Worm (Caenorhabditis elegans) whole organism, L4 larva: ENCODE data around the gene ceh-88.
A peak's percentile ranks its signal among the peaks of the same experiment; 100 is the strongest.

ENCODE experiments used
- F44E2.7 ChIP-seq: fragments of 200-800 bp; sonication (Bioruptor generic); IDR thresholded peaks from 2 replicates; pipeline ENCODE4 v2.1.2; 2022; ENCODE audit warnings: missing genetic modification characterization, missing compliant biosample characterization
- Y48G9A.11 ChIP-seq: fragments of 200-800 bp; sonication (Bioruptor generic); IDR thresholded peaks from 2 replicates; pipeline ENCODE4 v1.3.6; 2022; ENCODE audit warnings: missing genetic modification reagents, missing genetic modification characterization, missing compliant biosample characterization
- Y75B8A.6 ChIP-seq: fragments of 200-800 bp; sonication (Bioruptor generic); IDR thresholded peaks from 2 replicates; pipeline ENCODE4 v1.3.6; 2022; ENCODE audit warnings: missing genetic modification reagents, missing genetic modification characterization, missing compliant biosample characterization
- aha-1 ChIP-seq: fragments of 150-350 bp; peaks from one replicate; lab custom pipeline; 2014; ENCODE audit warnings: missing biosample characterization, missing genetic modification characterization
- ceh-20 ChIP-seq: fragments of 200-800 bp; sonication (Bioruptor generic); IDR thresholded peaks from 2 replicates; pipeline ENCODE4 v1.3.6; 2022; ENCODE audit warnings: missing genetic modification reagents, missing genetic modification characterization, missing compliant biosample characterization
- ceh-62 ChIP-seq: sonication (generic microtip); optimal IDR thresholded peaks from 2 replicates; lab custom pipeline; 2017; ENCODE audit warnings: missing biosample characterization, missing genetic modification characterization
- cey-2 ChIP-seq: sonication (generic microtip); optimal IDR thresholded peaks from 3 replicates; lab custom pipeline; 2017; ENCODE audit warnings: missing genetic modification characterization, mild to moderate bottlenecking, missing compliant biosample characterization, antibody characterized with exemption, borderline replicate concordance; ENCODE audit not compliant: insufficient read depth
- ctbp-1 ChIP-seq: fragments of 200-800 bp; sonication (Bioruptor generic); IDR thresholded peaks from 2 replicates; pipeline ENCODE4 v1.3.6; 2022; ENCODE audit warnings: missing genetic modification reagents, missing genetic modification characterization, missing compliant biosample characterization
- daf-12 ChIP-seq: fragments of 150-350 bp; optimal IDR thresholded peaks from 2 replicates; lab custom pipeline; 2014; ENCODE audit warnings: missing biosample characterization, missing genetic modification reagents, missing genetic modification characterization
- daf-16 ChIP-seq, 3 experiments: sonication (generic microtip); optimal IDR thresholded peaks; 2 replicates each; lab custom pipeline; 2016 to 2017; ENCODE audit warnings: missing genetic modification characterization in 3 of 3, missing genetic modification reagents in 3 of 3, mild to moderate bottlenecking in 2 of 3, missing compliant biosample characterization in 2 of 3, missing biosample characterization in 1 of 3, moderate library complexity in 1 of 3
- daf-8 ChIP-seq: fragments of 200-800 bp; sonication (Bioruptor generic); IDR thresholded peaks from 2 replicates; pipeline ENCODE4 v1.3.6; 2022; ENCODE audit warnings: missing genetic modification characterization, missing compliant biosample characterization
- dmd-6 ChIP-seq: fragments of 200-800 bp; sonication (Bioruptor generic); IDR thresholded peaks from 2 replicates; pipeline ENCODE4 v1.3.6; 2022; ENCODE audit warnings: missing genetic modification reagents, missing genetic modification characterization, missing compliant biosample characterization
- dpl-1 ChIP-seq: fragments of 150-350 bp; optimal IDR thresholded peaks from 2 replicates; lab custom pipeline; 2014; ENCODE audit warnings: missing biosample characterization, missing genetic modification reagents, missing genetic modification characterization
- dve-1 ChIP-seq: sonication (generic microtip); optimal IDR thresholded peaks from 2 replicates; lab custom pipeline; 2017; ENCODE audit warnings: antibody characterized with exemption, mild to moderate bottlenecking, missing genetic modification characterization, missing compliant biosample characterization; ENCODE audit not compliant: insufficient read depth
- egl-27 ChIP-seq: sonication (generic microtip); optimal IDR thresholded peaks from 3 replicates; lab custom pipeline; 2017; ENCODE audit warnings: missing biosample characterization, missing genetic modification reagents, missing genetic modification characterization
- hif-1 ChIP-seq, 2 experiments: sonication (generic microtip); optimal IDR thresholded peaks; 2 replicates each; lab custom pipeline; 2016 to 2017; ENCODE audit warnings: missing compliant biosample characterization in 2 of 2, missing genetic modification characterization in 2 of 2, missing genetic modification reagents in 2 of 2, missing genotype in 2 of 2, mild to moderate bottlenecking in 1 of 2
- hlh-11 ChIP-seq: fragments of 200-800 bp; sonication (Bioruptor generic); optimal IDR thresholded peaks from 2 replicates; lab custom pipeline; 2018; ENCODE audit warnings: mild to moderate bottlenecking, missing genetic modification characterization, missing compliant biosample characterization
- lin-38 ChIP-seq: fragments of 200-800 bp; sonication (Bioruptor generic); IDR thresholded peaks from 2 replicates; pipeline ENCODE4 v1.3.6; 2022; ENCODE audit warnings: missing genetic modification reagents, missing genetic modification characterization, missing compliant biosample characterization
- lir-3 ChIP-seq: sonication (generic microtip); optimal IDR thresholded peaks from 2 replicates; lab custom pipeline; 2016; ENCODE audit warnings: mild to moderate bottlenecking, missing genetic modification characterization, missing compliant biosample characterization
- lsy-2 ChIP-seq, 2 experiments: fragments of 150-350 bp in 1 of 2; sonication (generic microtip) in 1 of 2; optimal IDR thresholded peaks; 2 replicates each; lab custom pipeline; 2014 to 2017; ENCODE audit warnings: missing biosample characterization in 2 of 2, missing genetic modification characterization in 2 of 2
- madf-5 ChIP-seq, 2 experiments: fragments of 200-800 bp; sonication (Bioruptor generic); IDR thresholded peaks; 2 replicates each; pipeline ENCODE4 v1.3.6; 2022; ENCODE audit warnings: missing compliant biosample characterization in 2 of 2, missing genetic modification characterization in 2 of 2
- mdl-1 ChIP-seq, 2 experiments: fragments of 150-350 bp in 1 of 2; sonication (generic microtip) in 1 of 2; optimal IDR thresholded peaks; 2 replicates each; lab custom pipeline; 2014 to 2017; ENCODE audit warnings: missing biosample characterization in 2 of 2, missing genetic modification characterization in 2 of 2
- mep-1 ChIP-seq: fragments of 150-350 bp; sonication (generic microtip); optimal IDR thresholded peaks from 3 replicates; lab custom pipeline; 2014; ENCODE audit warnings: missing biosample characterization, missing genetic modification characterization
- mes-2 ChIP-seq: sonication (generic microtip); optimal IDR thresholded peaks from 2 replicates; lab custom pipeline; 2016; ENCODE audit warnings: missing genotype, mild to moderate bottlenecking, missing genetic modification characterization, missing compliant biosample characterization; ENCODE audit not compliant: poor library complexity, severe bottlenecking
- mxl-2 ChIP-seq: fragments of 200-800 bp; sonication (Bioruptor generic); conservative IDR thresholded peaks from 2 replicates; pipeline ENCODE4 v1.3.6; 2022; ENCODE audit warnings: missing genetic modification reagents, missing genetic modification characterization, missing compliant biosample characterization
- mxl-3 ChIP-seq: fragments of 200-800 bp; sonication (Bioruptor generic); optimal IDR thresholded peaks from 2 replicates; lab custom pipeline; 2018; ENCODE audit warnings: mild to moderate bottlenecking, missing genetic modification characterization, missing compliant biosample characterization
- nhr-28 ChIP-seq: fragments of 150-350 bp; optimal IDR thresholded peaks from 2 replicates; lab custom pipeline; 2014; ENCODE audit warnings: missing biosample characterization, missing genetic modification characterization
- rbr-2 ChIP-seq: sonication (generic microtip); optimal IDR thresholded peaks from 2 replicates; lab custom pipeline; 2016; ENCODE audit warnings: missing genotype, missing genetic modification characterization, missing compliant biosample characterization
- snpc-1.2 ChIP-seq: fragments of 200-800 bp; sonication (Bioruptor generic); IDR thresholded peaks from 2 replicates; pipeline ENCODE4 v1.3.6; 2022; ENCODE audit warnings: missing genetic modification reagents, missing genetic modification characterization, missing compliant biosample characterization
- tra-1 ChIP-seq: fragments of 200-800 bp; sonication (Bioruptor generic); IDR thresholded peaks from 2 replicates; pipeline ENCODE4 v1.3.6; 2022; ENCODE audit warnings: missing genetic modification reagents, missing genetic modification characterization, missing compliant biosample characterization
- unc-62 ChIP-seq, 3 experiments: fragments of 150-350 bp in 1 of 3; sonication (generic microtip); optimal IDR thresholded peaks in 2 of 3; peaks in 1 of 3; 1 replicate in 1 of 3; 2 replicates in 2 of 3; lab custom pipeline; 2014 to 2017; ENCODE audit warnings: missing biosample characterization in 3 of 3, missing genetic modification characterization in 3 of 3, missing genetic modification reagents in 3 of 3, missing genotype in 1 of 3
- zfp-3 ChIP-seq: fragments of 200-800 bp; sonication (Bioruptor generic); conservative IDR thresholded peaks from 2 replicates; pipeline ENCODE4 v1.3.6; 2022; ENCODE audit warnings: missing genetic modification reagents, missing genetic modification characterization, missing compliant biosample characterization
- zip-2 ChIP-seq: fragments of 150-350 bp; optimal IDR thresholded peaks from 2 replicates; lab custom pipeline; 2014; ENCODE audit warnings: missing biosample characterization, missing genetic modification characterization
- ztf-11 ChIP-seq: fragments of 150-350 bp; optimal IDR thresholded peaks from 2 replicates; lab custom pipeline; 2014; ENCODE audit warnings: missing biosample characterization, missing genetic modification characterization
- ztf-7 ChIP-seq: fragments of 150-350 bp; optimal IDR thresholded peaks from 2 replicates; lab custom pipeline; 2014; ENCODE audit warnings: missing biosample characterization, missing genetic modification characterization

The ceh-88 gene

DNA sequence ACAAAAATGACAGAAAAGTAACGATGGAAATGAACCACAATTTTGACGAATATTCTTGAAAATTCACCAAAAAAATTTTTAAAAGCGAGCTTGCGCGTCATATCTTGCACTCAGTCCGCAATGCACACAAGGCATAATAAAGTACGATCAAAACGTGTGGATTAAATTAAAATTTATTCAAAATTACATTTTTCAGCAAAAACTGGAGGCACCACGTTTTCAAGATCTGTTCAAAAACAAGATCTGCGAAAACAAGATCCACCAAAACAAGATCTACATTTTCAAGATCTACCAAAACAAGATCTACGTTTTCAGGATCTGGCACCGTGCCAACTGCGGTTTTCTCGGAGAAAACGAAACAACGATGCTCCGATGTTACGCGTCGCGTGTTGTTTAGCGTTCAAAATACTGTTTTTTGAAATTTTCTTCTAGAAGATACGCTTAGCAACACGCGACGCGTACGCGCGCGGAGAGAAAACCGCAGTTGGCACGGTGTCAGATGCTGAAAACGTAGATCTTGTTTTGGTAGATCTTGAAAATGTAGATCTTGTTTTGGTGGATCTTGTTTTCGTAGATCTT lies 44.4 kb upstream of the ceh-88 start:
- 0 out of 2 replicates have a peak, but pooled peaks have one; percentile 16 for TF ChIP-seq lin-38 (GFP tag; lab: Robert Waterston, UW)
- TF ChIP-seq snpc-1.2 (GFP tag; lab: Robert Waterston, UW): peak; percentile 44; the same call in 1 of the 2 replicates
- TF ChIP-seq Y48G9A.11 (GFP tag; lab: Robert Waterston, UW): peak; percentile 41; the same call in 1 of the 2 replicates

DNA sequence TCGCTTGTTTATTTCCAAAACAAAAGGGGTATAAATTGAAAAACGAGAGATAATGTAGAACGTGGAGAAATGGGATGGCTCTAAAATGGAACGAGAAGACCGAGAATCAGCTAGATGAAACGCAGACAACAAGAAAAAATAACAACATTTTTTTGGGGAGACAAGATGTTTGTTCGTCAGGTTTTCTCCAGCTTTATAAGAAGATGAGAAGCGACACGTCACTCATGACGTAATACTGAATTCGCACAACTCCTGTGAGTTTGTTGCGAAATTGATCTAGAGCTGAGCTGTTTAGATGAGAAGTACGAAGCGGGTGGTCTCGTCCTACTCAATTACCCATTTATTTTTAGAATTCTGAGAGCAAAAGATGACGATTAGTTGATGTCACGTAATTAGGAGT lies 43.7 kb upstream of the ceh-88 start:
- peak; percentile 12 for TF ChIP-seq mep-1
- TF ChIP-seq ctbp-1 (GFP tag; lab: Robert Waterston, UW): peak; percentile 63; the same call in 1 of the 2 replicates
- TF ChIP-seq hif-1 (tag; optimal IDR thresholded peaks at IDR 0.05; lab: Kevin White, UChicago): peak in 1 of 2 experiments; percentile 26
- no peak for TF ChIP-seq ztf-11 (tag; lab: Kevin White, UChicago)
- peak; percentile 11 for TF ChIP-seq dve-1 (tag; lab: Kevin White, UChicago)
- 0 out of 2 replicates have a peak, but pooled peaks have one; percentile 20 for TF ChIP-seq Y75B8A.6 (GFP tag; lab: Robert Waterston, UW)
- TF ChIP-seq rbr-2: peak; percentile 7
- peak in 1 of 2 experiments; percentile 52 for TF ChIP-seq lsy-2 (tag; optimal IDR thresholded peaks at IDR 0.05; lab: Kevin White, UChicago)
- TF ChIP-seq mes-2 (tag; lab: Kevin White, UChicago): peak; percentile 42
- no peak for TF ChIP-seq ceh-62 (tag; lab: Kevin White, UChicago)
- TF ChIP-seq unc-62 (GFP tag; optimal IDR thresholded peaks at IDR 0.05 in 1 of 2; lab: Kevin White, UChicago): peak in 1 of 2 experiments; percentile 49
- no peak for TF ChIP-seq unc-62 (tag; optimal IDR thresholded peaks at IDR 0.05; lab: Kevin White, UChicago)
- 0 out of 2 replicates have a peak, but pooled peaks have one; percentile 34 for TF ChIP-seq snpc-1.2 (GFP tag; lab: Robert Waterston, UW)
- TF ChIP-seq dmd-6 (GFP tag; lab: Robert Waterston, UW): 0 out of 2 replicates have a peak, but pooled peaks have one; percentile 25
- TF ChIP-seq madf-5 (GFP tag; IDR thresholded peaks at IDR 0.05; lab: Robert Waterston, UW): no peak
- no peak for TF ChIP-seq daf-8 (GFP tag; lab: Robert Waterston, UW)
- no peak for TF ChIP-seq lin-38 (GFP tag; lab: Robert Waterston, UW)
- peak; percentile 39; the same call in 1 of the 2 replicates for TF ChIP-seq ceh-20 (GFP tag; lab: Robert Waterston, UW)
- TF ChIP-seq hlh-11 (tag; lab: Kevin White, UChicago): no peak
- TF ChIP-seq aha-1 (tag; lab: Kevin White, UChicago): no peak
- TF ChIP-seq mdl-1 (tag; optimal IDR thresholded peaks at IDR 0.05; lab: Kevin White, UChicago): peak in 1 of 2 experiments; percentile 3
- TF ChIP-seq mxl-3 (GFP tag; lab: Kevin White, UChicago): no peak

DNA sequence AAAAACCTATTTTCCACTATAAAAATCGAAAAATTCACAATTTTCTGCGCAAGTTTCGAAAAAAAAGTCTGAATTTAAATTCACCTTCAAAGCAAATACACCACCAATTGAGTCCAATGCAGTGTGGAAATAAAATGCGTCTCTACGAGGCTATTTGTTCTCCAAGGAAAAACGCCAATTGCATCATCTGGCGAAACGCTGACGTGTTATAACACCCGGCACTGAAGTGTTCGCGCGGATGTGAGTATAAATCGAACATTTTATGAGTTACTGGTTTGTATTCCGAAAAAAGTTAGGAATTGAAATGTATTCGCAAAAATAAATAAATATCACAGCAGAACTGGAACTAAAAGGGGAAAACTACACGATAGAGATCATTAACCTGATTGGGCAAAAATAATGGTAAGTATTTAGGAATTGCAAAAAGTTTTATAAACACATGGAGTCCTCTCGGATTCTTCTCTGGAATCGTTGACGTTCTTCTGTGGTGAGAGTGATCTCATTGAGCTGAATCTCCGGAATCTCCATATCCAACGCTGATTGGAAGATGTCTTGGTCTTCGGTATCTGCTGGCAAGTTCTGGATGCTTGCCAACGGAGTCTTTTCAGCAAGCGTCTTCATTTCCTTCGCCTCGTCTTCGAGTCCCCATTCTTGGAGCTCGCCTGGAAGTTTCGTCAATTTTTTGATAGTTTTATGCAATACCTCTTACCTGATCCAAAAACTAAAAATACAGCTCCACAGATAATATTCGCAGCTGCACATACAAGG lies 40.9 kb upstream of the ceh-88 start, which contains the start of gene zipt-7.1:
zipt-7.1 (minus strand) TSS at position 232 of the 768 bp plus-strand sequence.
- no peak for TF ChIP-seq dpl-1 (GFP tag; lab: Kevin White, UChicago)
- peak; percentile 0 for TF ChIP-seq dve-1 (tag; lab: Kevin White, UChicago)
- TF ChIP-seq mep-1: no peak
- no peak for TF ChIP-seq zip-2 (tag; lab: Kevin White, UChicago)
- no peak for TF ChIP-seq tra-1 (GFP tag; lab: Robert Waterston, UW)
- TF ChIP-seq nhr-28 (tag; lab: Kevin White, UChicago): no peak
- no peak for TF ChIP-seq ctbp-1 (GFP tag; lab: Robert Waterston, UW)
- TF ChIP-seq egl-27: no peak
- TF ChIP-seq daf-12 (tag; lab: Kevin White, UChicago): no peak
- TF ChIP-seq ztf-7: peak; percentile 48
- no peak for TF ChIP-seq F44E2.7
- no peak for TF ChIP-seq zfp-3 (GFP tag; lab: Robert Waterston, UW)
- TF ChIP-seq lin-38 (GFP tag; lab: Robert Waterston, UW): 0 out of 2 replicates have a peak, but pooled peaks have one; percentile 10
- TF ChIP-seq daf-16 (GFP tag; optimal IDR thresholded peaks at IDR 0.05; lab: Kevin White, UChicago): no peak
- no peak for TF ChIP-seq daf-16 (tag; optimal IDR thresholded peaks at IDR 0.05; lab: Kevin White, UChicago)
- TF ChIP-seq cey-2 (tag; lab: Kevin White, UChicago): no peak
- TF ChIP-seq lir-3 (tag; lab: Kevin White, UChicago): no peak
- TF ChIP-seq mxl-2 (GFP tag; lab: Robert Waterston, UW): no peak
- TF ChIP-seq, all 104 proteins: peak for 3
